Worm (Caenorhabditis elegans) whole organism, L2 larva: ENCODE measurements around the gene F09F9.1.

Experiments used
- C34F6.9 ChIP-seq: fragments of 150-350 bp; optimal IDR thresholded peaks from 2 replicates; lab custom pipeline; 2014; ENCODE audit warnings: missing biosample characterization, missing genetic modification characterization
- F13H6.1 ChIP-seq: sonication (generic microtip); optimal IDR thresholded peaks from 2 replicates; lab custom pipeline; 2016; ENCODE audit warnings: missing genetic modification characterization, missing compliant biosample characterization
- R02D3.7 ChIP-seq: fragments of 150-350 bp; optimal IDR thresholded peaks from 2 replicates; lab custom pipeline; 2014; ENCODE audit warnings: missing biosample characterization, missing genetic modification characterization
- Y55F3AM.14 ChIP-seq: fragments of 200-800 bp; sonication (Bioruptor generic); optimal IDR thresholded peaks from 2 replicates; lab custom pipeline; 2018; ENCODE audit warnings: mild to moderate bottlenecking, missing genetic modification characterization, missing compliant biosample characterization
- ZK546.5 ChIP-seq: sonication (generic microtip); optimal IDR thresholded peaks from 2 replicates; lab custom pipeline; 2017; ENCODE audit warnings: missing biosample characterization, missing genetic modification characterization
- alr-1 ChIP-seq: fragments of 150-350 bp; optimal IDR thresholded peaks from 2 replicates; lab custom pipeline; 2014; ENCODE audit warnings: missing biosample characterization, missing genetic modification characterization
- aly-2 ChIP-seq: fragments of 150-350 bp; optimal IDR thresholded peaks from 2 replicates; lab custom pipeline; 2014; ENCODE audit warnings: missing biosample characterization, missing genetic modification characterization
- ama-1 ChIP-seq: fragments of 150-350 bp; optimal IDR thresholded peaks from 2 replicates; lab custom pipeline; 2018; ENCODE audit warnings: inconsistent platforms
- blmp-1 ChIP-seq: sonication (generic microtip); optimal IDR thresholded peaks from 2 replicates; lab custom pipeline; 2017; ENCODE audit warnings: missing genetic modification characterization, mild to moderate bottlenecking, missing compliant biosample characterization, antibody characterized with exemption, moderate library complexity; ENCODE audit not compliant: insufficient read depth
- ceh-16 ChIP-seq: fragments of 150-350 bp; optimal IDR thresholded peaks from 2 replicates; lab custom pipeline; 2014; ENCODE audit warnings: missing biosample characterization, missing genetic modification characterization
- ceh-82 ChIP-seq: fragments of 150-350 bp; optimal IDR thresholded peaks from 2 replicates; lab custom pipeline; 2014; ENCODE audit warnings: missing biosample characterization, missing genetic modification characterization
- crh-2 ChIP-seq: sonication (generic microtip); optimal IDR thresholded peaks from 2 replicates; lab custom pipeline; 2017; ENCODE audit warnings: missing biosample characterization, missing genetic modification characterization
- dmd-4 ChIP-seq: sonication (generic microtip); optimal IDR thresholded peaks from 2 replicates; lab custom pipeline; 2017; ENCODE audit warnings: missing biosample characterization, missing genetic modification characterization
- egl-27 ChIP-seq: sonication (generic microtip); optimal IDR thresholded peaks from 3 replicates; lab custom pipeline; 2017; ENCODE audit warnings: missing biosample characterization, missing genetic modification reagents, missing genetic modification characterization
- elt-1 ChIP-seq: fragments of 150-350 bp; optimal IDR thresholded peaks from 2 replicates; lab custom pipeline; 2014; ENCODE audit warnings: missing biosample characterization, missing genetic modification characterization
- elt-3 ChIP-seq: sonication (generic microtip); optimal IDR thresholded peaks from 2 replicates; lab custom pipeline; 2017; ENCODE audit warnings: missing biosample characterization, missing genetic modification characterization
- fos-1 ChIP-seq: fragments of 150-350 bp; optimal IDR thresholded peaks from 2 replicates; lab custom pipeline; 2014; ENCODE audit warnings: missing biosample characterization, missing genetic modification characterization
- gmeb-1 ChIP-seq: fragments of 150-350 bp; optimal IDR thresholded peaks from 2 replicates; lab custom pipeline; 2014; ENCODE audit warnings: missing biosample characterization, missing genetic modification characterization
- lin-11 ChIP-seq: fragments of 150-350 bp; sonication (generic microtip); optimal IDR thresholded peaks from 2 replicates; lab custom pipeline; 2014; ENCODE audit warnings: missing biosample characterization, missing genetic modification characterization, inconsistent platforms, mixed read lengths
- lin-13 ChIP-seq: fragments of 150-350 bp; optimal IDR thresholded peaks from 2 replicates; lab custom pipeline; 2014; ENCODE audit warnings: missing biosample characterization, missing genetic modification reagents, missing genetic modification characterization
- lin-39 ChIP-seq: fragments of 150-350 bp; optimal IDR thresholded peaks from 2 replicates; lab custom pipeline; 2014; ENCODE audit warnings: missing biosample characterization, missing genetic modification reagents, missing genetic modification characterization
- lsy-2 ChIP-seq, 2 experiments: fragments of 150-350 bp in 1 of 2; sonication (generic microtip) in 1 of 2; optimal IDR thresholded peaks; 2 replicates each; lab custom pipeline; 2014 to 2017; ENCODE audit warnings: missing biosample characterization in 2 of 2, missing genetic modification characterization in 2 of 2
- mab-5 ChIP-seq: fragments of 150-350 bp; optimal IDR thresholded peaks from 2 replicates; lab custom pipeline; 2014; ENCODE audit warnings: missing biosample characterization, missing genetic modification characterization
- mbf-1 ChIP-seq: sonication (generic microtip); optimal IDR thresholded peaks from 2 replicates; lab custom pipeline; 2017; ENCODE audit warnings: missing biosample characterization, missing genetic modification characterization
- mdl-1 ChIP-seq, 2 experiments: fragments of 150-350 bp in 1 of 2; sonication (generic microtip) in 1 of 2; optimal IDR thresholded peaks; 2 replicates each; lab custom pipeline; 2017; ENCODE audit warnings: missing biosample characterization in 2 of 2, missing genetic modification characterization in 2 of 2
- nhr-10 ChIP-seq: sonication (generic microtip); optimal IDR thresholded peaks from 2 replicates; lab custom pipeline; 2017; ENCODE audit warnings: missing biosample characterization, missing genetic modification characterization
- nhr-11 ChIP-seq: fragments of 150-350 bp; optimal IDR thresholded peaks from 2 replicates; lab custom pipeline; 2014; ENCODE audit warnings: missing biosample characterization, missing genetic modification characterization
- nhr-12 ChIP-seq: fragments of 150-350 bp; optimal IDR thresholded peaks from 2 replicates; lab custom pipeline; 2014; ENCODE audit warnings: missing biosample characterization, missing genetic modification characterization
- nhr-129 ChIP-seq: fragments of 150-350 bp; optimal IDR thresholded peaks from 2 replicates; lab custom pipeline; 2014; ENCODE audit warnings: missing biosample characterization, missing genetic modification characterization
- nhr-21 ChIP-seq: fragments of 150-350 bp; optimal IDR thresholded peaks from 2 replicates; lab custom pipeline; 2014; ENCODE audit warnings: missing biosample characterization, missing genetic modification characterization
- nhr-23 ChIP-seq: fragments of 150-350 bp; optimal IDR thresholded peaks from 2 replicates; lab custom pipeline; 2014; ENCODE audit warnings: missing biosample characterization, missing genetic modification reagents, missing genetic modification characterization
- nhr-237 ChIP-seq: fragments of 150-350 bp; optimal IDR thresholded peaks from 2 replicates; lab custom pipeline; 2014; ENCODE audit warnings: missing biosample characterization, missing genetic modification characterization
- nhr-25 ChIP-seq: fragments of 150-350 bp; sonication (generic microtip); optimal IDR thresholded peaks from 3 replicates; lab custom pipeline; 2014; ENCODE audit warnings: missing biosample characterization, missing genetic modification characterization
- nhr-6 ChIP-seq: fragments of 150-350 bp; optimal IDR thresholded peaks from 2 replicates; lab custom pipeline; 2014; ENCODE audit warnings: missing biosample characterization, missing genetic modification characterization
- nhr-77 ChIP-seq: fragments of 150-350 bp; optimal IDR thresholded peaks from 2 replicates; lab custom pipeline; 2014; ENCODE audit warnings: missing biosample characterization, missing genetic modification characterization
- peb-1 ChIP-seq: fragments of 150-350 bp; optimal IDR thresholded peaks from 2 replicates; lab custom pipeline; 2014; ENCODE audit warnings: missing biosample characterization, missing genetic modification characterization
- sem-4 ChIP-seq: fragments of 150-350 bp; optimal IDR thresholded peaks from 2 replicates; lab custom pipeline; 2014; ENCODE audit warnings: missing biosample characterization, missing genetic modification reagents, missing genetic modification characterization
- skn-1 ChIP-seq: sonication (generic microtip); optimal IDR thresholded peaks from 2 replicates; lab custom pipeline; 2017; ENCODE audit warnings: missing biosample characterization, missing genetic modification characterization
- sma-3 ChIP-seq: sonication (generic microtip); optimal IDR thresholded peaks from 2 replicates; lab custom pipeline; 2016; ENCODE audit warnings: missing genetic modification reagents, missing genetic modification characterization, missing compliant biosample characterization
- sma-9 ChIP-seq, 2 experiments: fragments of 150-350 bp in 1 of 2; sonication (generic microtip) in 1 of 2; optimal IDR thresholded peaks; 2 replicates each; lab custom pipeline; 2014 to 2016; ENCODE audit warnings: missing genetic modification characterization in 2 of 2, mild to moderate bottlenecking in 1 of 2, missing biosample characterization in 1 of 2, missing compliant biosample characterization in 1 of 2, missing genetic modification reagents in 1 of 2, moderate library complexity in 1 of 2
- snpc-4 ChIP-seq: fragments of 150-350 bp; optimal IDR thresholded peaks from 2 replicates; lab custom pipeline; 2014; ENCODE audit warnings: missing biosample characterization, missing genetic modification characterization
- unc-39 ChIP-seq: fragments of 150-350 bp; optimal IDR thresholded peaks from 2 replicates; lab custom pipeline; 2014; ENCODE audit warnings: missing biosample characterization, missing genetic modification characterization
- unc-55 ChIP-seq: fragments of 150-350 bp; sonication (generic microtip); optimal IDR thresholded peaks from 3 replicates; lab custom pipeline; 2014; ENCODE audit warnings: missing biosample characterization, missing genetic modification reagents, missing genetic modification characterization
- unc-62 ChIP-seq: fragments of 150-350 bp; optimal IDR thresholded peaks from 2 replicates; lab custom pipeline; 2014; ENCODE audit warnings: missing biosample characterization, missing genetic modification reagents, missing genetic modification characterization
- zag-1 ChIP-seq: fragments of 150-350 bp; optimal IDR thresholded peaks from 2 replicates; lab custom pipeline; 2014; ENCODE audit warnings: missing biosample characterization, missing genetic modification characterization
- ztf-1 ChIP-seq: fragments of 200-800 bp; sonication (Bioruptor generic); conservative IDR thresholded peaks from 2 replicates; pipeline ENCODE4 v1.3.6; 2022; ENCODE audit warnings: missing genetic modification characterization, missing compliant biosample characterization
- ztf-11 ChIP-seq: sonication (generic microtip); optimal IDR thresholded peaks from 2 replicates; lab custom pipeline; 2017; ENCODE audit warnings: missing biosample characterization, missing genetic modification characterization
- ztf-4 ChIP-seq: fragments of 150-350 bp; optimal IDR thresholded peaks from 2 replicates; lab custom pipeline; 2014; ENCODE audit warnings: missing biosample characterization, missing genetic modification characterization

The F09F9.1 gene

DNA sequence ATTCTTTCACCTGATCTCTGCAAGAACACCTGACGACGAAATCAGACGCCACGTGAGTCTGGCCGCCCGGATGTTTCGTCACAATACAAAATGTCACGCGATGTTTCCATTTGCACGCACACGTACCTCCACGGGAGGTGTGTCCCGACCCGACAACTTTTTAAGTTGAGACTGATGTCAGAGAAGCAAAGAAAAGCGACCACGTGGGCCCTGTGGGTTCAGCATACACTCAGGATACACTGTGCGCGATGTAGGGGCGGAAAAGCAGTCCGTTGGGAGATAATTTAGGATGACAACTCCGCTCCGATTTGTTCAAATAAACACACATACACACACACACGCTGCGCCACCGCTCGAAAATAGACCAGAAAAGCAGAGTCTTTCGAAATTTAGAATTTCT, 27.1 kb downstream of the F09F9.1 start:
- TF ChIP-seq ceh-16 (tag; lab: Kevin White, UChicago) (no peak), ztf-4 (tag; lab: Kevin White, UChicago) (peak; percentile 96), mbf-1 (tag; lab: Kevin White, UChicago) (no peak), nhr-129 (peak; percentile 92), sem-4 (tag; lab: Kevin White, UChicago) (peak; percentile 89), lin-11 (peak; percentile 85), ZK546.5 (no peak), lsy-2 (tag; optimal IDR thresholded peaks at IDR 0.05; lab: Kevin White, UChicago) (peak in 1 of 2 experiments; percentile 82), fos-1 (no peak), ama-1 (lab: Kevin White, UChicago) (no peak), mab-5 (peak; percentile 50), dmd-4 (no peak), ztf-1 (GFP tag; lab: Robert Waterston, UW) (no peak), nhr-12 (tag; lab: Kevin White, UChicago) (peak; percentile 27), peb-1 (tag; lab: Kevin White, UChicago) (no peak), blmp-1 (tag; lab: Kevin White, UChicago) (no peak), lin-13 (peak; percentile 39), nhr-10 (tag; lab: Kevin White, UChicago) (no peak), nhr-6 (tag; lab: Kevin White, UChicago) (no peak), skn-1 (tag; lab: Kevin White, UChicago) (no peak), ceh-82 (tag; lab: Kevin White, UChicago) (no peak), mdl-1 (tag; optimal IDR thresholded peaks at IDR 0.05; lab: Kevin White, UChicago) (peak; percentile 80 to 93), zag-1 (peak; percentile 17), aly-2 (tag; lab: Kevin White, UChicago) (no peak), snpc-4 (peak; percentile 20), nhr-25 (tag; lab: Kevin White, UChicago) (peak; percentile 91), egl-27 (tag; lab: Kevin White, UChicago) (no peak), nhr-23 (tag; lab: Kevin White, UChicago) (no peak), nhr-11 (tag; lab: Kevin White, UChicago) (no peak), unc-62 (GFP tag; lab: Kevin White, UChicago) (no peak), nhr-21 (tag; lab: Kevin White, UChicago) (peak; percentile 86), R02D3.7 (tag; lab: Kevin White, UChicago) (no peak), sma-3 (GFP tag; lab: Kevin White, UChicago) (peak; percentile 87), sma-9 (GFP tag; optimal IDR thresholded peaks at IDR 0.05; lab: Kevin White, UChicago) (peak; percentile 100), sma-9 (tag; optimal IDR thresholded peaks at IDR 0.05; lab: Kevin White, UChicago) (peak; percentile 74), C34F6.9 (tag; lab: Kevin White, UChicago) (peak; percentile 74), unc-39 (tag; lab: Kevin White, UChicago) (no peak), F13H6.1 (tag; lab: Kevin White, UChicago) (peak; percentile 92), nhr-237 (tag; lab: Kevin White, UChicago) (peak; percentile 11), unc-55 (GFP tag; lab: Kevin White, UChicago) (peak; percentile 22), ztf-11 (no peak), lin-39 (tag; lab: Kevin White, UChicago) (no peak), elt-1 (tag; lab: Kevin White, UChicago) (no peak), nhr-77 (tag; lab: Kevin White, UChicago) (no peak), gmeb-1 (tag; lab: Kevin White, UChicago) (peak; percentile 68), elt-3 (tag; lab: Kevin White, UChicago) (no peak), Y55F3AM.14 (GFP tag; lab: Kevin White, UChicago) (peak; percentile 50), crh-2 (tag; lab: Kevin White, UChicago) (peak; percentile 74), alr-1 (tag; lab: Kevin White, UChicago) (no peak)
